Fruit fly (Drosophila melanogaster) whole organism, embryonic: ENCODE measurements around the gene Pcmt.
A peak's percentile ranks its signal among the peaks of the same experiment; 100 is the strongest.

ENCODE experiments used
- CG10274 ChIP-seq: fragments of 200-800 bp; sonication (Bioruptor generic); optimal IDR thresholded peaks from 3 replicates; lab custom pipeline; 2017; ENCODE audit warnings: missing biosample characterization, mild to moderate bottlenecking, missing genetic modification characterization
- CG1233 ChIP-seq: fragments of 200-800 bp; sonication (Bioruptor generic); optimal IDR thresholded peaks from 4 replicates; lab custom pipeline; 2018; ENCODE audit warnings: missing biosample characterization, mild to moderate bottlenecking, missing genetic modification characterization
- CG13296 ChIP-seq: fragments of 200-800 bp; sonication (Bioruptor generic); optimal IDR thresholded peaks from 3 replicates; lab custom pipeline; 2018; ENCODE audit warnings: missing biosample characterization, mild to moderate bottlenecking, missing genetic modification characterization
- CG13894 ChIP-seq: fragments of 200-800 bp; sonication (Bioruptor generic); optimal IDR thresholded peaks from 3 replicates; lab custom pipeline; 2018; ENCODE audit warnings: missing biosample characterization, mild to moderate bottlenecking, missing genetic modification characterization, moderate library complexity
- CG14860 ChIP-seq: fragments of 200-800 bp; sonication (Bioruptor generic); IDR thresholded peaks from 3 replicates; pipeline ENCODE4 v1.3.6; 2022; ENCODE audit warnings: missing biosample characterization, missing genetic modification characterization; ENCODE audit not compliant: partially characterized antibody
- CG1603 ChIP-seq: fragments of 200-800 bp; sonication (Bioruptor generic); optimal IDR thresholded peaks from 2 replicates; lab custom pipeline; 2019; ENCODE audit warnings: missing biosample characterization, mild to moderate bottlenecking, missing genetic modification characterization, moderate library complexity
- CG16813 ChIP-seq: fragments of 200-800 bp; sonication (Bioruptor generic); IDR thresholded peaks from 3 replicates; pipeline ENCODE4 v1.3.6; 2022; ENCODE audit warnings: missing biosample characterization, missing genetic modification characterization; ENCODE audit not compliant: partially characterized antibody
- CG17612 ChIP-seq: fragments of 200-800 bp; sonication (Bioruptor generic); IDR thresholded peaks from 2 replicates; pipeline ENCODE4 v1.3.6; 2022; ENCODE audit warnings: missing biosample characterization, missing genetic modification characterization
- CG17912 ChIP-seq: fragments of 200-800 bp; sonication (Bioruptor generic); optimal IDR thresholded peaks from 2 replicates; lab custom pipeline; 2018; ENCODE audit warnings: missing biosample characterization, mild to moderate bottlenecking, missing genetic modification characterization
- CG18764 ChIP-seq: fragments of 200-800 bp; sonication (Bioruptor generic); optimal IDR thresholded peaks from 3 replicates; lab custom pipeline; 2016; ENCODE audit warnings: missing biosample characterization, missing genetic modification characterization
- CG32532 ChIP-seq: fragments of 200-800 bp; sonication (Bioruptor generic); IDR thresholded peaks from 2 replicates; pipeline ENCODE4 v1.3.6; 2022; ENCODE audit warnings: missing biosample characterization, missing genetic modification characterization
- CG3281 ChIP-seq: fragments of 200-800 bp; sonication (Bioruptor generic); optimal IDR thresholded peaks from 3 replicates; lab custom pipeline; 2017; ENCODE audit warnings: missing biosample characterization, mild to moderate bottlenecking, missing genetic modification characterization
- CG34376 ChIP-seq: fragments of 200-800 bp; sonication (Bioruptor generic); optimal IDR thresholded peaks from 2 replicates; lab custom pipeline; 2018; ENCODE audit warnings: missing biosample characterization, mild to moderate bottlenecking, missing genetic modification characterization
- CG3995 ChIP-seq: fragments of 200-800 bp; sonication (Bioruptor generic); optimal IDR thresholded peaks from 3 replicates; lab custom pipeline; 2016; ENCODE audit warnings: missing biosample characterization, missing genetic modification characterization
- CG4404 ChIP-seq: fragments of 200-800 bp; sonication (Bioruptor generic); IDR thresholded peaks from 2 replicates; pipeline ENCODE4 v1.3.6; 2022; ENCODE audit warnings: missing biosample characterization, missing genetic modification characterization
- CG4707 ChIP-seq: fragments of 200-800 bp; sonication (Bioruptor generic); optimal IDR thresholded peaks from 2 replicates; lab custom pipeline; 2018; ENCODE audit warnings: missing biosample characterization, mild to moderate bottlenecking, missing genetic modification characterization, moderate library complexity
- CG5953 ChIP-seq: fragments of 200-800 bp; sonication (Bioruptor generic); IDR thresholded peaks from 2 replicates; pipeline ENCODE4 v1.3.6; 2022; ENCODE audit warnings: missing biosample characterization, missing genetic modification characterization
- CG6683 ChIP-seq: fragments of 200-800 bp; sonication (Bioruptor generic); optimal IDR thresholded peaks from 2 replicates; lab custom pipeline; 2017; ENCODE audit warnings: missing biosample characterization, mild to moderate bottlenecking, missing genetic modification characterization, missing genetic modification reagents
- CG6854 ChIP-seq: fragments of 200-800 bp; sonication (Bioruptor generic); optimal IDR thresholded peaks from 3 replicates; lab custom pipeline; 2017; ENCODE audit warnings: missing biosample characterization, mild to moderate bottlenecking, missing genetic modification characterization
- CG8290 ChIP-seq, 3 experiments: fragments of 200-800 bp; sonication (Bioruptor generic); optimal IDR thresholded peaks; 2 replicates each; lab custom pipeline; 2016 to 2019; ENCODE audit warnings: missing biosample characterization in 3 of 3, missing genetic modification characterization in 3 of 3, mild to moderate bottlenecking in 2 of 3, moderate library complexity in 1 of 3
- CG8359 ChIP-seq: fragments of 200-800 bp; sonication (Bioruptor generic); optimal IDR thresholded peaks from 2 replicates; lab custom pipeline; 2017; ENCODE audit warnings: missing biosample characterization, mild to moderate bottlenecking, missing genetic modification characterization, borderline replicate concordance
- CoRest ChIP-seq: fragments of 200-800 bp; sonication (Bioruptor generic); optimal IDR thresholded peaks from 3 replicates; lab custom pipeline; 2018; ENCODE audit warnings: missing biosample characterization, mild to moderate bottlenecking, missing genetic modification characterization, moderate library complexity
- Doc3 ChIP-seq: fragments of 200-800 bp; sonication (Bioruptor generic); IDR thresholded peaks from 3 replicates; pipeline ENCODE4 v1.3.6; 2022; ENCODE audit warnings: missing biosample characterization, missing genetic modification characterization; ENCODE audit not compliant: partially characterized antibody
- ERR ChIP-seq: fragments of 200-800 bp; sonication (Bioruptor generic); optimal IDR thresholded peaks from 2 replicates; lab custom pipeline; 2016; ENCODE audit warnings: missing biosample characterization, missing genetic modification characterization
- Fer3 ChIP-seq: fragments of 200-800 bp; sonication (Bioruptor generic); optimal IDR thresholded peaks from 2 replicates; lab custom pipeline; 2018; ENCODE audit warnings: missing biosample characterization, mild to moderate bottlenecking, missing genetic modification characterization, moderate library complexity
- Kr ChIP-seq: fragments of 200-800 bp; sonication (Bioruptor generic); optimal IDR thresholded peaks from 2 replicates; lab custom pipeline; 2017; ENCODE audit warnings: missing biosample characterization, mild to moderate bottlenecking, missing genetic modification characterization
- Med ChIP-seq: fragments of 200-800 bp; sonication (Bioruptor generic); peaks from one replicate; lab custom pipeline; 2016; ENCODE audit warnings: missing biosample characterization, missing genetic modification characterization, mild to moderate bottlenecking, inconsistent platforms, moderate library complexity
- Mrtf ChIP-seq: fragments of 200-800 bp; sonication (Bioruptor generic); IDR thresholded peaks from 3 replicates; pipeline ENCODE4 v1.3.6; 2022; ENCODE audit warnings: missing biosample characterization, missing genetic modification characterization
- Ravus ChIP-seq: fragments of 200-800 bp; sonication (Bioruptor generic); IDR thresholded peaks from 2 replicates; pipeline ENCODE4 v1.3.6; 2022; ENCODE audit warnings: missing biosample characterization, missing genetic modification characterization
- Sox100B ChIP-seq: fragments of 200-800 bp; sonication (Bioruptor generic); optimal IDR thresholded peaks from 3 replicates; lab custom pipeline; 2018; ENCODE audit warnings: missing biosample characterization, mild to moderate bottlenecking, missing genetic modification characterization
- Tbp ChIP-seq: fragments of >200 bp; optimal IDR thresholded peaks from 2 replicates; lab custom pipeline; 2018; ENCODE audit warnings: missing biosample characterization, missing genetic modification characterization
- Trl ChIP-seq, 3 experiments: fragments of >200 bp in 2 of 3; fragments of 200-800 bp in 1 of 3; sonication (Bioruptor generic) in 1 of 3; optimal IDR thresholded peaks; 2 replicates in 1 of 3; 3 replicates in 2 of 3; lab custom pipeline; 2016 to 2017; ENCODE audit warnings: missing biosample characterization in 1 of 3, missing genetic modification characterization in 1 of 3
- ap ChIP-seq: fragments of 200-800 bp; sonication (Bioruptor generic); IDR thresholded peaks from 2 replicates; pipeline ENCODE4 v1.3.6; 2022; ENCODE audit warnings: missing biosample characterization, missing genetic modification characterization
- ase ChIP-seq: fragments of 200-800 bp; sonication (Bioruptor generic); IDR thresholded peaks from 3 replicates; pipeline ENCODE4 v1.3.6; 2022; ENCODE audit warnings: missing biosample characterization, missing genetic modification characterization
- caup ChIP-seq: fragments of 200-800 bp; sonication (Bioruptor generic); optimal IDR thresholded peaks from 3 replicates; lab custom pipeline; 2017; ENCODE audit warnings: missing biosample characterization, mild to moderate bottlenecking, missing genetic modification characterization, moderate library complexity; ENCODE audit not compliant: severe bottlenecking
- eyg ChIP-seq: fragments of 200-800 bp; sonication (Bioruptor generic); optimal IDR thresholded peaks from 3 replicates; lab custom pipeline; 2016; ENCODE audit warnings: missing biosample characterization, missing genetic modification characterization
- fd3F ChIP-seq: fragments of 200-800 bp; sonication (Bioruptor generic); optimal IDR thresholded peaks from 2 replicates; lab custom pipeline; 2018; ENCODE audit warnings: missing biosample characterization, mild to moderate bottlenecking, missing genetic modification characterization, moderate library complexity
- fd96Cb ChIP-seq: fragments of 200-800 bp; sonication (Bioruptor generic); optimal IDR thresholded peaks from 2 replicates; lab custom pipeline; 2018; ENCODE audit warnings: missing biosample characterization, mild to moderate bottlenecking, missing genetic modification characterization, moderate library complexity
- gro ChIP-seq: fragments of 200-800 bp; sonication (Bioruptor generic); optimal IDR thresholded peaks from 2 replicates; lab custom pipeline; 2016; ENCODE audit warnings: missing biosample characterization, missing genetic modification characterization
- gsb ChIP-seq: fragments of 200-800 bp; sonication (Bioruptor generic); IDR thresholded peaks from 2 replicates; pipeline ENCODE4 v1.3.6; 2022; ENCODE audit warnings: missing biosample characterization, missing genetic modification characterization
- hbn ChIP-seq: fragments of 200-800 bp; sonication (Bioruptor generic); IDR thresholded peaks from 2 replicates; pipeline ENCODE4 v1.3.6; 2022; ENCODE audit warnings: missing biosample characterization, missing genetic modification characterization; ENCODE audit not compliant: partially characterized antibody
- hkb ChIP-seq, 2 experiments: fragments of 200-800 bp in 1 of 2; fragments of >200 bp in 1 of 2; sonication (Bioruptor generic) in 1 of 2; IDR thresholded peaks in 1 of 2; optimal IDR thresholded peaks in 1 of 2; 2 replicates each; pipeline versions ENCODE4 v1.3.6 to Lab custom; 2017 to 2022; ENCODE audit warnings: missing biosample characterization in 1 of 2, missing genetic modification characterization in 1 of 2
- knrl ChIP-seq: fragments of 200-800 bp; sonication (Bioruptor generic); IDR thresholded peaks from 3 replicates; pipeline ENCODE4 v1.3.6; 2022; ENCODE audit warnings: missing biosample characterization, missing genetic modification characterization; ENCODE audit not compliant: partially characterized antibody
- pfk ChIP-seq: fragments of 200-800 bp; sonication (Bioruptor generic); optimal IDR thresholded peaks from 2 replicates; lab custom pipeline; 2018; ENCODE audit warnings: missing biosample characterization, mild to moderate bottlenecking, missing genetic modification characterization, moderate library complexity
- psq ChIP-seq: fragments of 200-800 bp; sonication (Bioruptor generic); optimal IDR thresholded peaks from 2 replicates; lab custom pipeline; 2017; ENCODE audit warnings: missing biosample characterization, missing genetic modification characterization
- tup ChIP-seq: fragments of 200-800 bp; sonication (Bioruptor generic); optimal IDR thresholded peaks from 2 replicates; lab custom pipeline; 2016; ENCODE audit warnings: missing biosample characterization, mild to moderate bottlenecking, missing genetic modification characterization, moderate library complexity
- wek ChIP-seq: fragments of 200-800 bp; sonication (Bioruptor generic); optimal IDR thresholded peaks from 3 replicates; lab custom pipeline; 2018; ENCODE audit warnings: missing biosample characterization, mild to moderate bottlenecking, missing genetic modification characterization, moderate library complexity
- z ChIP-seq: fragments of 200-800 bp; sonication (Bioruptor generic); IDR thresholded peaks from 3 replicates; pipeline ENCODE4 v1.3.6; 2022; ENCODE audit warnings: missing biosample characterization, missing genetic modification characterization

Pcmt gene

DNA sequence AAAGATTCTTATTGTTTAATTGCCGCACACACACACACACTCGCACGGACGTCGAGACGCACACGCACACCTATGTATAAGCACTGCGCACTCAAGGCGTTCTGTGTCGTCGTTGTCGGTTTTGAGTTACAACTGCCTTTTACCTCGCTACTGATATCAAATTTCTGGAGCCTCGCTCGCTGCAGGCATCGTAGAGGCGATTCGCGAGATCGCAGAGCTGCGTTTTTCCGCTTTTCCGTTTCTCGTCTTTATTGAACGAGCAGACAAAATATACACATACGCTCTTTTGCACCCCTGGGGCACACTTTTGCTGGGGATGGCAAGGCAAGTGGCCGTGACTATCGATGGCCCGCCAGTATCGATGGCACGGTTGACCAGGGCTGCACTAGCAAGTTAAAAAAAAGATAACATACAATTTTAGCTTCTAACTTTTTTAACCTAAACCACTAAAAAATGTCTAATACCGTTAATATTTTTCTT lies 6.6 kb downstream of the Pcmt start, which contains the start of gene CG2519 (continued):
- TF ChIP-seq CG13296 (GFP tag; lab: Kevin White, UChicago) (no peak), CG3281 (GFP tag; lab: Kevin White, UChicago) (no peak), CG18764 (GFP tag; lab: Kevin White, UChicago) (peak; percentile 61), gsb (GFP tag; lab: Robert Waterston, UW) (peak; percentile 31; the same call in 1 of the 2 replicates), CG16813 (peak; percentile 95), Mrtf (peak; percentile 24; the same call in 1 of the 3 replicates), ase (GFP tag; lab: Robert Waterston, UW) (peak; percentile 61; the same call in 2 of the 3 replicates), gro (GFP tag; lab: Kevin White, UChicago) (peak; percentile 80), fd96Cb (no peak), hkb (optimal IDR thresholded peaks at IDR 0.05; lab: Kevin White, UChicago) (no peak), hkb (GFP tag; IDR thresholded peaks at IDR 0.05; lab: Robert Waterston, UW) (no peak), CG1233 (GFP tag; lab: Kevin White, UChicago) (no peak), CG17912 (peak; percentile 23), Med (GFP tag; lab: Kevin White, UChicago) (peak; percentile 95), CoRest (tag; lab: Kevin White, UChicago) (no peak), Tbp (no peak), Doc3 (GFP tag; lab: Robert Waterston, UW) (peak; percentile 73), CG4404 (no peak), tup (peak; percentile 14), CG17612 (GFP tag; lab: Robert Waterston, UW) (0 out of 2 replicates have a peak, but pooled peaks have one; percentile 18), CG8290 (GFP tag; optimal IDR thresholded peaks at IDR 0.05; lab: Kevin White, UChicago) (peak; percentile 44), CG8290 (tag; optimal IDR thresholded peaks at IDR 0.05; lab: Kevin White, UChicago) (no peak), CG3995 (peak; percentile 71), Trl (optimal IDR thresholded peaks at IDR 0.05; lab: Kevin White, UChicago) (no peak), Trl (GFP tag; optimal IDR thresholded peaks at IDR 0.05; lab: Kevin White, UChicago) (peak; percentile 61), CG34376 (GFP tag; lab: Kevin White, UChicago) (peak; percentile 77), CG13894 (tag; lab: Kevin White, UChicago) (no peak), Fer3 (tag; lab: Kevin White, UChicago) (no peak), CG5953 (GFP tag; lab: Robert Waterston, UW) (no peak), CG4707 (no peak), ap (GFP tag; lab: Robert Waterston, UW) (no peak), CG6854 (GFP tag; lab: Kevin White, UChicago) (no peak), Sox100B (GFP tag; lab: Kevin White, UChicago) (no peak), CG6683 (GFP tag; lab: Kevin White, UChicago) (peak; percentile 15), fd3F (GFP tag; lab: Kevin White, UChicago) (no peak), psq (GFP tag; lab: Kevin White, UChicago) (no peak), wek (GFP tag; lab: Kevin White, UChicago) (peak; percentile 22), CG10274 (no peak), eyg (GFP tag; lab: Kevin White, UChicago) (peak; percentile 35), CG8359 (no peak), CG32532 (GFP tag; lab: Robert Waterston, UW) (peak; percentile 81), ERR (GFP tag; lab: Kevin White, UChicago) (peak; percentile 57), caup (GFP tag; lab: Kevin White, UChicago) (no peak), pfk (GFP tag; lab: Kevin White, UChicago) (no peak), Kr (GFP tag; lab: Kevin White, UChicago) (no peak), knrl (GFP tag; lab: Robert Waterston, UW) (peak; percentile 95), hbn (GFP tag; lab: Robert Waterston, UW) (peak; percentile 80), CG14860 (GFP tag; lab: Robert Waterston, UW) (peak; percentile 87), z (0 out of 3 replicates have a peak, but pooled peaks have one; percentile 17), CG1603 (tag; lab: Kevin White, UChicago) (no peak), Ravus (GFP tag; lab: Robert Waterston, UW) (no peak; the same call in 1 of the 2 replicates)
